Fruit fly (Drosophila melanogaster): ENCODE data around the gene GatC.
A peak's percentile ranks its signal among the peaks of the same experiment; 100 is the strongest.

Gene GatC

dm6 chr2L:13829540-13829939 is 3.4 kb downstream of the GatC start, which contains the start of the genes Arpc1 and Orc5 (continued):
- no peak for TF ChIP-seq TFAM (GFP tag; optimal IDR thresholded peaks at IDR 0.05)
- TF ChIP-seq mirr (GFP tag; optimal IDR thresholded peaks at IDR 0.05) = no peak
- TF ChIP-seq lov (optimal IDR thresholded peaks at IDR 0.05) = no peak
- no peak for TF ChIP-seq lov (GFP tag; IDR thresholded peaks at IDR 0.05)
- peak; percentile 40 for TF ChIP-seq zen (tag; optimal IDR thresholded peaks at IDR 0.05)
- peak; percentile 94 for TF ChIP-seq CG34224 (GFP tag; IDR thresholded peaks at IDR 0.05; ENCODE audit: partially characterized antibody)
- TF ChIP-seq Sox102F (GFP tag; optimal IDR thresholded peaks at IDR 0.05) = no peak
- no peak for TF ChIP-seq CG10565 (GFP tag; optimal IDR thresholded peaks at IDR 0.05)
- TF ChIP-seq ab (GFP tag; optimal IDR thresholded peaks at IDR 0.05) = no peak
- TF ChIP-seq CG13894 (tag; optimal IDR thresholded peaks at IDR 0.05) = no peak
- no peak for TF ChIP-seq ase (GFP tag; IDR thresholded peaks at IDR 0.05)
- no peak for TF ChIP-seq jigr1 (GFP tag; IDR thresholded peaks at IDR 0.05)
- TF ChIP-seq hkb (optimal IDR thresholded peaks at IDR 0.05) = no peak
- TF ChIP-seq hkb (GFP tag; IDR thresholded peaks at IDR 0.05) = no peak
- peak; percentile 86 for TF ChIP-seq Scr (GFP tag; IDR thresholded peaks at IDR 0.05; ENCODE audit: partially characterized antibody)
- TF ChIP-seq kay (GFP tag; optimal IDR thresholded peaks at IDR 0.05) = peak; percentile 78
- peak; percentile 63 for TF ChIP-seq CG14710 (tag; optimal IDR thresholded peaks at IDR 0.05)
- no peak for TF ChIP-seq Oli (tag; optimal IDR thresholded peaks at IDR 0.05)
- TF ChIP-seq Hr78 (GFP tag; optimal IDR thresholded peaks at IDR 0.05) = no peak
- TF ChIP-seq lola (GFP tag; optimal IDR thresholded peaks at IDR 0.05) = no peak
- peak; percentile 50 for TF ChIP-seq CG7271 (tag; optimal IDR thresholded peaks at IDR 0.05)
- no peak for TF ChIP-seq CG12219 (GFP tag; optimal IDR thresholded peaks at IDR 0.05)
- TF ChIP-seq p53 (GFP tag; optimal IDR thresholded peaks at IDR 0.05) = no peak
- TF ChIP-seq Doc3 (GFP tag; IDR thresholded peaks at IDR 0.05; ENCODE audit: partially characterized antibody) = peak; percentile 77
- TF ChIP-seq CG32772 (GFP tag; IDR thresholded peaks at IDR 0.05) = no peak
- TF ChIP-seq CG15479 (GFP tag; optimal IDR thresholded peaks at IDR 0.05) = no peak
- peak; percentile 83 for TF ChIP-seq Myb (GFP tag; optimal IDR thresholded peaks at IDR 0.05)
- no peak for TF ChIP-seq ci (GFP tag; IDR thresholded peaks at IDR 0.05)
- no peak for TF ChIP-seq ERR (GFP tag; optimal IDR thresholded peaks at IDR 0.05)
- TF ChIP-seq Fer3 (tag; optimal IDR thresholded peaks at IDR 0.05) = no peak
- no peak for TF ChIP-seq CG12744 (GFP tag; optimal IDR thresholded peaks at IDR 0.05)
- TF ChIP-seq Abd-B (GFP tag; optimal IDR thresholded peaks at IDR 0.05) = peak; percentile 17
- peak; percentile 80; the same call in 1 of the 2 replicates for TF ChIP-seq inv (GFP tag; IDR thresholded peaks at IDR 0.05; ENCODE audit: partially characterized antibody)
- TF ChIP-seq CG7745 (tag; optimal IDR thresholded peaks at IDR 0.05) = no peak
- peak; percentile 86 for TF ChIP-seq CG9797 (GFP tag; optimal IDR thresholded peaks at IDR 0.05)
- no peak for TF ChIP-seq Dek (tag; optimal IDR thresholded peaks at IDR 0.05)
- no peak for TF ChIP-seq Jarid2 (GFP tag; optimal IDR thresholded peaks at IDR 0.05)
- no peak for TF ChIP-seq CG18262 (tag; optimal IDR thresholded peaks at IDR 0.05)
- TF ChIP-seq Med (GFP tag) = peak; percentile 76
- no peak for TF ChIP-seq Camta (GFP tag; optimal IDR thresholded peaks at IDR 0.05)
- no peak for TF ChIP-seq CG11723 (GFP tag; optimal IDR thresholded peaks at IDR 0.05)
- no peak for TF ChIP-seq Ada2b (GFP tag; IDR thresholded peaks at IDR 0.05)
- TF ChIP-seq CoRest (tag; optimal IDR thresholded peaks at IDR 0.05) = peak; percentile 25
- no peak for TF ChIP-seq H15 (GFP tag; IDR thresholded peaks at IDR 0.05)
- TF ChIP-seq Blimp-1 (GFP tag; optimal IDR thresholded peaks at IDR 0.05) = no peak
- no peak for TF ChIP-seq CG14965 (GFP tag; optimal IDR thresholded peaks at IDR 0.05; ENCODE audit: borderline replicate concordance)
- TF ChIP-seq wek (GFP tag; optimal IDR thresholded peaks at IDR 0.05) = no peak
- no peak for TF ChIP-seq ro (GFP tag; IDR thresholded peaks at IDR 0.05)
- TF ChIP-seq MESR4 (GFP tag; optimal IDR thresholded peaks at IDR 0.05) = peak; percentile 74
- no peak for TF ChIP-seq CG3838 (GFP tag; optimal IDR thresholded peaks at IDR 0.05)
- TF ChIP-seq CG4404 (GFP tag; IDR thresholded peaks at IDR 0.05) = no peak
